Worm (Caenorhabditis elegans): Measurements from ENCODE around the gene srt-39.

The srt-39 gene

DNA sequence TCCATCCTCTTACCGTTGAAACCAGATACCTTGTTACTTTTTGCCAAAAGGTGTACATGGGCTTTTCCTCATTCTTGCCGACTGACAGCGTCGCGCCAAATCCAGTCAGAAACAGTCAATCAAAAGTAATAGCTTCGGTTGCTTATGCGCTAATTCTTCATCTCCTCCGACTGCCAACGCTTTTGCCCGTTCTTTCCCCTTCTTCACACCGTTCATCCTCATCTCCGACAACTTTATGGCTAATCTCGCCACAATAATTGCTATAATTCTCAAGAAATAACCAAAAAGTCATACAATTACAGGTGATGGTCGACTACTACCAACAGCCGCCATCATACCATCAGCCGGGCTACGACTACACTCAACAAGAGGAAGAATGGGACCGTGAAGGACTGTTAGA is 6.6 kb upstream of the srt-39 start, which contains the start of gene atn-1:
Gene atn-1 (plus strand): TSS at position 301 of the 400 bp plus-strand sequence.
- TF ChIP-seq ama-1 (optimal IDR thresholded peaks at IDR 0.05) (no peak), unc-62 (GFP tag; optimal IDR thresholded peaks at IDR 0.05 in 1 of 2) (peak in 1 of 2 experiments; percentile 41), unc-62 (tag; optimal IDR thresholded peaks at IDR 0.05) (no peak), aha-1 (tag) (peak; percentile 59), Y48G9A.11 (GFP tag; IDR thresholded peaks at IDR 0.05) (no peak), ztf-11 (tag; optimal IDR thresholded peaks at IDR 0.05) (no peak)

DNA sequence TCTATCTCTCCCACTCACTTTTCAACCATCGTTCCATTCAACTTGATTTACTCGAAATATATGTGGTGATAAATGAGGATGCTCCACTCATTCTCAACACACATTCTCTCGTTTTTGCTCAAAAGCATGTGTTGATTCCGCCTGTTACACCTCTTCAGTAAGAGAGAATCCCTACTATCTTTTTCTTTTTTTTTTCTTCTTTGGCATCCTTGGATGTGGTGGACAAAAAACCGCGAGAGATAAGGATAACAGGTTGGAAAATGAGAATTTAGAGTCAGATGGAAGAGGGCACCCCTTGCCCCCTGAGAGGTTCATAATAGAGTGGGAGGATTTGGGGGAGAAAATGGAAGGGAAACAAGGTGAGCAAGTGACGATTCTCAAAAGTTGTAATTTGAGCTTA is 5.7 kb upstream of the srt-39 start:
- TF ChIP-seq ceh-28 (tag; optimal IDR thresholded peaks at IDR 0.05) (no peak), arid-1 (GFP tag; conservative IDR thresholded peaks at IDR 0.05) (no peak), hmg-1.1 (GFP tag; IDR thresholded peaks at IDR 0.05) (0 out of 2 replicates have a peak, but pooled peaks have one; percentile 19), nhr-111 (GFP tag; optimal IDR thresholded peaks at IDR 0.05) (no peak), vab-7 (GFP tag; IDR thresholded peaks at IDR 0.05) (no peak), spr-3 (GFP tag; optimal IDR thresholded peaks at IDR 0.05) (no peak), hlh-11 (tag; optimal IDR thresholded peaks at IDR 0.05) (peak; percentile 61), ceh-20 (GFP tag; IDR thresholded peaks at IDR 0.05) (no peak), nhr-48 (tag; optimal IDR thresholded peaks at IDR 0.05) (no peak), Y105C5A.15 (GFP tag; IDR thresholded peaks at IDR 0.05) (no peak), daf-16 (GFP tag; optimal IDR thresholded peaks at IDR 0.05) (peak in 1 of 2 experiments; percentile 86), daf-16 (tag; optimal IDR thresholded peaks at IDR 0.05) (no peak), nhr-41 (GFP tag; IDR thresholded peaks at IDR 0.05) (no peak), F26F4.8 (GFP tag; conservative IDR thresholded peaks at IDR 0.05) (no peak), ceh-82 (tag; optimal IDR thresholded peaks at IDR 0.05) (no peak), skn-1 (tag; optimal IDR thresholded peaks at IDR 0.05) (no peak), Y5F2A.4 (GFP tag; optimal IDR thresholded peaks at IDR 0.05) (no peak), zfp-2 (tag; optimal IDR thresholded peaks at IDR 0.05) (no peak), duxl-1 (tag; optimal IDR thresholded peaks at IDR 0.05; ENCODE audit: poor library complexity) (no peak), daf-8 (GFP tag; IDR thresholded peaks at IDR 0.05) (no peak), spr-1 (tag; optimal IDR thresholded peaks at IDR 0.05) (no peak), ztf-7 (tag; optimal IDR thresholded peaks at IDR 0.05) (no peak), mxl-3 (GFP tag; optimal IDR thresholded peaks at IDR 0.05) (no peak), ctbp-1 (GFP tag; IDR thresholded peaks at IDR 0.05) (0 out of 2 replicates have a peak, but pooled peaks have one; percentile 34), php-3 (GFP tag; IDR thresholded peaks at IDR 0.05) (no peak), nhr-11 (tag; optimal IDR thresholded peaks at IDR 0.05) (peak; percentile 56), dmd-8 (GFP tag; IDR thresholded peaks at IDR 0.05) (0 out of 2 replicates have a peak, but pooled peaks have one; percentile 33), mep-1 (tag; optimal IDR thresholded peaks at IDR 0.05) (no peak)

DNA sequence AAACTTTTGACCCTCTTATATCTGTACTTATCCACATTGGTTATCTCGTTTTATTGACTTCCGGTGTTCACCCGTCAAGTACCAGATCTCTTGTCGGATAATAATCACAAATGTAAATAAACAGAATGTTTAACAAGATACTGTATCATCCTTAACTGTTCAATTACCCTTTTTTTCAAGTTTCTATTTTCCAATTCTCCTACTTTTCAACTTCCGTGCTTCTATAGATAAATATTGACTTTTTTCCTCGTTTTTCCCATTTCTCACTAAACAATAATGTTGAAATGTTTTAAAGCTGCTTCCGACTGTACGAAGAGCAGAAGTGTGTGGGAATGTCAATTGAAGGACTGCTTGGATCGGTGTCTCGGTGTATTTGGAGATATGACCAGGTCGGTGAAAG is 2.2 kb downstream of the srt-39 start, which contains the start of gene inx-11:
Gene inx-11 (plus strand): TSS at position 301 of the 400 bp plus-strand sequence.
- no peak for TF ChIP-seq pha-4 (GFP tag; IDR thresholded peaks at IDR 0.05)
- TF ChIP-seq pha-4 (tag; optimal IDR thresholded peaks at IDR 0.05) = peak; percentile 19
- no peak for TF ChIP-seq mxl-3 (GFP tag; optimal IDR thresholded peaks at IDR 0.05)

DNA sequence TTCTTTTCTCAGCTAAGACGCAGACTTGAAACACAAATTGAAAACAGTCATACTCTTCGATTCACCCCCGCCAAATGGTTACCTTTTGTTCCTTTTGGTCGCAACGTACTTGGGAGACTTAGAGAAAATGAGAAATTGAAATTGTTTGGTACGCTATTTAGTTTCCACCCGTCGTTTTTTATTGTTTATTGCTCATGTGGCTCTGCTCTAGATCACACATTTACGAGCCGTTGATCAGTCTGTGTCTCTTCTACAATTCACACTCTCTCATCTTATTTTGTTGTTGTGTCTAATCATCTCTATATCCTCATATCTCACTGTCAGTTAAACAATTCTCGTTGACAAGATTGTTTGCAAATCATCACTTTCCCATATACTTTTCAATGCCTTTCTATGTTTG is 3.3 kb downstream of the srt-39 start:
- no peak for TF ChIP-seq madf-9 (GFP tag; conservative IDR thresholded peaks at IDR 0.05)
- no peak for TF ChIP-seq hmg-1.1 (GFP tag; IDR thresholded peaks at IDR 0.05)
- peak in 1 of 2 experiments; percentile 74 for TF ChIP-seq daf-16 (GFP tag; optimal IDR thresholded peaks at IDR 0.05)
- no peak for TF ChIP-seq daf-16 (tag; optimal IDR thresholded peaks at IDR 0.05)
- no peak for TF ChIP-seq snpc-1.2 (GFP tag; IDR thresholded peaks at IDR 0.05)
- TF ChIP-seq ceh-44 (GFP tag; IDR thresholded peaks at IDR 0.05) = no peak
- TF ChIP-seq Y105C5A.15 (GFP tag; IDR thresholded peaks at IDR 0.05) = no peak
- no peak for TF ChIP-seq php-3 (GFP tag; IDR thresholded peaks at IDR 0.05)
- TF ChIP-seq mxl-2 (GFP tag; conservative IDR thresholded peaks at IDR 0.05) = no peak
- no peak for TF ChIP-seq pha-4 (GFP tag; IDR thresholded peaks at IDR 0.05)
- TF ChIP-seq pha-4 (tag; optimal IDR thresholded peaks at IDR 0.05) = no peak
- TF ChIP-seq ceh-62 (tag; optimal IDR thresholded peaks at IDR 0.05) = no peak
- TF ChIP-seq ceh-32 (tag; optimal IDR thresholded peaks at IDR 0.05; ENCODE audit: poor library complexity) = no peak
- no peak for TF ChIP-seq duxl-1 (tag; optimal IDR thresholded peaks at IDR 0.05; ENCODE audit: poor library complexity)
- no peak for TF ChIP-seq skn-1 (tag; optimal IDR thresholded peaks at IDR 0.05)
- TF ChIP-seq hlh-30 (tag; optimal IDR thresholded peaks at IDR 0.05; ENCODE audit: insufficient read depth) = peak; percentile 33
- TF ChIP-seq mdt-29 (GFP tag; IDR thresholded peaks at IDR 0.05) = no peak
- peak; percentile 48 for TF ChIP-seq nhr-6 (tag; optimal IDR thresholded peaks at IDR 0.05)
- no peak for TF ChIP-seq snpc-4 (tag; optimal IDR thresholded peaks at IDR 0.05)
- no peak for TF ChIP-seq set-16 (GFP tag; IDR thresholded peaks at IDR 0.05)
- TF ChIP-seq jun-1 (tag; optimal IDR thresholded peaks at IDR 0.05) = no peak

Data from whole organism, L4 larva.